Worm (Caenorhabditis elegans) whole organism, late embryonic: ENCODE results near the gene T23F4.2.

ENCODE experiments used
- ama-1 ChIP-seq: fragments of 150-350 bp; optimal IDR thresholded peaks from 2 replicates; lab custom pipeline; 2014
- ceh-30 ChIP-seq: fragments of 150-350 bp; optimal IDR thresholded peaks from 2 replicates; lab custom pipeline; 2014; ENCODE audit warnings: missing biosample characterization, missing genetic modification characterization
- dmd-4 ChIP-seq: sonication (generic microtip); optimal IDR thresholded peaks from 2 replicates; lab custom pipeline; 2016; ENCODE audit warnings: borderline replicate concordance, missing genetic modification characterization, missing compliant biosample characterization
- elt-2 ChIP-seq: sonication (generic microtip); optimal IDR thresholded peaks from 2 replicates; lab custom pipeline; 2016; ENCODE audit warnings: missing genetic modification reagents, missing genetic modification characterization, missing compliant biosample characterization
- fkh-10 ChIP-seq: fragments of 150-350 bp; optimal IDR thresholded peaks from 2 replicates; lab custom pipeline; 2014; ENCODE audit warnings: missing biosample characterization, missing genetic modification reagents, missing genetic modification characterization
- fkh-6 ChIP-seq: sonication (generic microtip); optimal IDR thresholded peaks from 2 replicates; lab custom pipeline; 2016; ENCODE audit warnings: missing genetic modification characterization, missing compliant biosample characterization
- hlh-30 ChIP-seq: sonication (generic microtip); optimal IDR thresholded peaks from 2 replicates; lab custom pipeline; 2017; ENCODE audit warnings: antibody characterized with exemption, missing genetic modification characterization, missing compliant biosample characterization; ENCODE audit not compliant: insufficient read depth
- hlh-8 ChIP-seq: sonication (generic microtip); optimal IDR thresholded peaks from 2 replicates; lab custom pipeline; 2016; ENCODE audit warnings: missing genotype, missing genetic modification characterization, missing compliant biosample characterization
- madf-2 ChIP-seq: sonication (generic microtip); optimal IDR thresholded peaks from 2 replicates; lab custom pipeline; 2017; ENCODE audit warnings: missing genetic modification characterization, missing compliant biosample characterization

- no peak for TF ChIP-seq madf-2 (tag; lab: Kevin White, UChicago)
- no peak for TF ChIP-seq ceh-30 (tag; lab: Kevin White, UChicago)
- TF ChIP-seq fkh-6 (tag; lab: Kevin White, UChicago) = no peak
- TF ChIP-seq fkh-10 = no peak
- TF ChIP-seq elt-2 (tag; lab: Kevin White, UChicago) = no peak
- no peak for TF ChIP-seq ama-1 (lab: Kevin White, UChicago)
- TF ChIP-seq hlh-30 = no peak
- no peak for TF ChIP-seq hlh-8 (tag; lab: Kevin White, UChicago)
- no peak for TF ChIP-seq dmd-4 (tag; lab: Kevin White, UChicago)
These were observed 21.4 kb upstream of the T23F4.2 start for ce11 chrII:1141720-1142574.
